Fruit fly (Drosophila melanogaster) whole organism, larva: ENCODE measurements around the gene CG31274.

Source experiments
- noc ChIP-seq: fragments of 200-800 bp; sonication (Bioruptor generic); optimal IDR thresholded peaks from 3 replicates; lab custom pipeline; 2019; ENCODE audit warnings: missing biosample characterization, mild to moderate bottlenecking, missing genetic modification characterization, moderate library complexity

The CG31274 gene

dm6 chr3R:17008675-17009022 is 15.8 kb downstream of the CG31274 start:
- no peak for TF ChIP-seq noc

dm6 chr3R:17014276-17014675 is 21.5 kb downstream of the CG31274 start, which contains the start of gene Pxd:
Gene Pxd, plus strand, starts transcription at chr3R:17014576.
- no peak for TF ChIP-seq noc

- TF ChIP-seq noc = no peak
Measured at dm6 chr3R:17016193-17016592, 23.4 kb downstream of the CG31274 start.

dm6 chr3R:17018902-17019527 is 26.2 kb downstream of the CG31274 start:
- no peak for TF ChIP-seq noc

dm6 chr3R:17020956-17021355 is 28.1 kb downstream of the CG31274 start, which contains the start of gene Adsl:
Gene Adsl, minus strand, starts transcription at chr3R:17021120.
- no peak for TF ChIP-seq noc

dm6 chr3R:17028393-17028792 is 35.6 kb downstream of the CG31274 start, which contains the start of gene CG5225:
Gene CG5225, plus strand, starts transcription at chr3R:17028693.
- no peak for TF ChIP-seq noc

- TF ChIP-seq noc = no peak
Measured at dm6 chr3R:17029796-17030195, 37.0 kb downstream of the CG31274 start.

- no peak for TF ChIP-seq noc
Measured at dm6 chr3R:17031502-17031901, 38.7 kb downstream of the CG31274 start, which contains the start of gene CG31268. Gene CG31268, plus strand, starts transcription at chr3R:17031802.

dm6 chr3R:17035945-17036344 is 43.1 kb downstream of the CG31274 start, which contains the start of gene CG4009:
Gene CG4009, minus strand, starts transcription at chr3R:17036045.
- no peak for TF ChIP-seq noc

dm6 chr3R:17039993-17040807 is 47.4 kb downstream of the CG31274 start, which contains the start of the genes CG18213 and Trm7-32:
Gene CG18213, minus strand, starts transcription at chr3R:17040203.
Gene Trm7-32, plus strand, starts transcription at chr3R:17040682.
- TF ChIP-seq noc = no peak

dm6 chr3R:17042838-17043569 is 50.2 kb downstream of the CG31274 start, which contains the start of the genes bdwf and Patr-1:
Gene bdwf, minus strand, starts transcription at chr3R:17043136.
Gene Patr-1, plus strand, starts transcription at chr3R:17043564.
- TF ChIP-seq noc = no peak

- TF ChIP-seq noc = no peak
Measured at dm6 chr3R:17043570-17043923, 50.7 kb downstream of the CG31274 start.
